Worm (Caenorhabditis elegans): ENCODE data around the gene zyg-12.
"Not testable (repeated sequence)": the region's sequence is repeated elsewhere in the genome, so short reads cannot be mapped to it uniquely, and the experiment has no call there.

zyg-12 gene

DNA sequence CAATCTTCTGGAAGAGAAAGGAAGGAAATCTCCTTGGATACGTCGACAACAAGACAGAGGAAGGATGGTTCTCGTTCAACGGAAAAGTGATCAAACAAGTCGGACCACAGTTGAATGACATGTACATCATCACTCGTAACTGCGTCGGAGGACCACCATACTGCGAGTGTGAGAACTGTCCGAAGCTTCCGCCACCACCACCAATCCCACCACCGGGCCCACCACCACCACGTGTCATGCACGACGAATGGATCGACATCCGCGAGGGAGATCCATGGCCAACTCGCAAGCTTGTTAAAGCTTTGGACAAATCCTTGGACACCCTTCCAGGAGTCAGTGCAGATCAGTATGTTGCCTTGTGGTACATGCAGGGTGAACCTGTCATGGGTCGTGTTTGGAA lies 18.4 kb upstream of the zyg-12 start:
- no peak for TF ChIP-seq ceh-40 (GFP tag; IDR thresholded peaks at IDR 0.05)

DNA sequence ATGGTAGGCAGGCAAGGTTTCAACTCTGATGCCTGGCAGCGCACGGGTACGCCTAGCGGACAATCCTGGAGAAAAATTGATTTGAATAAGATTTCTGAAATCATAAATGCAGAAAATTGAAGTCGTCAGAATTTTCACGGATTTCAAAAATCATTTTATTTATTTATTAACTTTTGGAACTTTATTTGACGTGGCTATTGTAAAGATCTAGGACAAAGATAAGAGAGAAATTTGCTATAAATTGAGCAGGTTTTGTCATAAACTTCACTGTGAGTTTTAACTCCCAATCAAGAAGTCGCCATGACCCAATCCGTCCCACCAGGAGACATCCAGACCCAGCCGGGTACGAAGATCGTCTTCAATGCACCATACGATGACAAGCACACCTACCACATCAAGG lies 17.0 kb upstream of the zyg-12 start, which contains the start of gene msp-152:
TSS of gene msp-152 (plus strand) at position 301 of the 400 bp plus-strand sequence.
- TF ChIP-seq somi-1 (GFP tag; optimal IDR thresholded peaks at IDR 0.05); athp-1 (tag; optimal IDR thresholded peaks at IDR 0.05); F55B11.4 (tag; optimal IDR thresholded peaks at IDR 0.05; ENCODE audit: borderline replicate concordance, insufficient read depth): not testable (repeated sequence)

DNA sequence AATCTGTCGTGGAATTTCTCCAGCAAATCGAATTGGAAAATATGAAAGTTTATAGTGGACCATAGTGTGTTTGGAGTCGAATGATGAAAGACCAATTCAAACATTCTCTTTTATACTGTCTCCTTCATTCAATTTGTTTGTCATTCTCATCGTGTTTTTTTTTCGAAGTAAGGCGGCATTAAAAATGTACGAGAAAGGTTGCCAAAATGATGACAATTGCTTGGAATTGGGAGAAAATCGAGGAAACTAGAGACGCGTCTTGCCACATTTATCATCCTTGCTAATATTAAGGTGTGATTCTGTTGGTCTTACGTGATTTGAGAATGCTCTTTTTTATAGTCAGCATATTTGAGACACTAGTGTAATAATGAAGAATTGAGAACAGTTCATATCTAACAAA lies 14.7 kb upstream of the zyg-12 start, which contains the start of gene gst-30:
TSS of gene gst-30 (minus strand) at position 101 of the 400 bp plus-strand sequence.
- TF ChIP-seq nhr-179 (tag; optimal IDR thresholded peaks at IDR 0.05), result no peak

DNA sequence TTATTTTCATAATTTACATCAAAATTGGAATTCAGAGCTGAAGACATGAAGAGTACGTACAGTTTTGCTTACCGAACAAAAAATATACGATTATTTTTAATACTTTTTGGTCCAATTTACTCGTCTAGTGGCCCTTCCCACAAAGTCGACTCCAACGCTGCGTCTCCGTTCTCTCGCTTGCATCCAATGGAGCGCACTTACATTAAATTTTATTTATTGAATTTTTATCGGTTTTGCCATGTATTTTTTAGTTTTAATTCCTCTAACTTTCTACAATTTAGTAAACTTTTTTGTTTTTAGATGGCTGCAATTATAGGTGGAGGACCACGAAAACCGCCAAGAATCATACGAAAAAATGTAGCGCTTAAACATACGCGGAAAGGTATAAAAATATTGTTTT lies 14.2 kb upstream of the zyg-12 start, which contains the start of gene ZK546.5:
TSS of gene ZK546.5 (plus strand) at position 301 of the 400 bp plus-strand sequence.
- TF ChIP-seq mcd-1 (GFP tag; IDR thresholded peaks at IDR 0.05), result 0 out of 2 replicates have a peak, but pooled peaks have one; percentile 18
- no peak for TF ChIP-seq bed-2 (GFP tag; IDR thresholded peaks at IDR 0.05)

DNA sequence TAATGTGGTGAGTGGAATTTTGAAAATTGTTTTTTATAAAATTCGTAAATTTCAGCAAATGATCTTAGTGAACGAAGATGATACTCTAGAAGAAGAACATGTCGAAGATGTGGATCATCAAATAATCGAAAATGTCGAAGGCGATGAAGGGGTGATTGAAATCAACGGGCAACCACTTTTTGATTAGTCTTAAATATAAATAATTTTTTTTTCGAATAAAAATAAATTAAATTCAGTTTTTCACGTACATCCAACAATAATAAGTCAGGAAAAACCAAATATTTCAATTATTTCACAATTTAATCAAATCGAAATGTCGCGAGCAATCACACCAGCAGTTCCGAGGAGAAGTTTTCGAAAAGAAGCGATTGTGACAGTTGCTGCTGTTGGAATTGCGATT lies 12.0 kb upstream of the zyg-12 start, which contains the start of gene ZK546.4:
TSS of gene ZK546.4 (plus strand) at position 301 of the 400 bp plus-strand sequence.
- TF ChIP-seq lin-40 (tag; optimal IDR thresholded peaks at IDR 0.05), result no peak
- no peak for TF ChIP-seq cebp-1 (GFP tag; IDR thresholded peaks at IDR 0.05)
- no peak for TF ChIP-seq cebp-1 (tag; optimal IDR thresholded peaks at IDR 0.05)
- TF ChIP-seq hlh-26 (GFP tag; conservative IDR thresholded peaks at IDR 0.05), result no peak
- TF ChIP-seq mxl-1 (tag; optimal IDR thresholded peaks at IDR 0.05), result no peak
- TF ChIP-seq T26A5.8 (tag; optimal IDR thresholded peaks at IDR 0.05), result no peak
- TF ChIP-seq B0261.1 (tag; optimal IDR thresholded peaks at IDR 0.05), result no peak
- TF ChIP-seq ekl-4 (GFP tag; IDR thresholded peaks at IDR 0.05), result no peak
- no peak for TF ChIP-seq let-607 (tag; optimal IDR thresholded peaks at IDR 0.05)
- no peak for TF ChIP-seq cebp-2 (GFP tag; IDR thresholded peaks at IDR 0.05)
- TF ChIP-seq let-526 (GFP tag; IDR thresholded peaks at IDR 0.05), result no peak
- no peak for TF ChIP-seq akir-1 (GFP tag; optimal IDR thresholded peaks at IDR 0.05)
- TF ChIP-seq somi-1 (GFP tag; optimal IDR thresholded peaks at IDR 0.05), result no peak
- TF ChIP-seq F57C9.4 (tag; optimal IDR thresholded peaks at IDR 0.05), result no peak
- TF ChIP-seq nhr-179 (tag; optimal IDR thresholded peaks at IDR 0.05), result no peak

DNA sequence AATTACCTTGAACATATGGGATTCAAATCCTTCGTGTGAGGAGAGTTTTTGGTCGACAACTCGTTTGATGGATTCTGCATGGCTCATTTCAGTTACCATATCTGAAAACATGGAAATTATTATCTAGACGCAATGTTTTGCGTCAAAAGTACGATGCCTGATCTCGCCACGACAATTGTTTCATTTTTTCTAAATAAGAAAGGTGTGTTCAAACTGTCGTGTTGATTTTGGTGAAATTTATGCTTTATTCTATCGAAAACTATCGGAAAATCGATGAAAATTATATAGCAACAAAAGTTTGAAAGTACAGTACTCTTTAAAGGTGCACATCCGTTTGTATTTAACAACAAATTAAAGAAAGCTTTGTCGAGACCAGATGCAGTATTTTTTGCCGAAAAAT lies 8.7 kb upstream of the zyg-12 start, which contains the start of gene cblc-1:
TSS of gene cblc-1 (minus strand) at position 101 of the 400 bp plus-strand sequence.
- no peak for TF ChIP-seq attf-5 (GFP tag; optimal IDR thresholded peaks at IDR 0.05)
- TF ChIP-seq akir-1 (GFP tag; optimal IDR thresholded peaks at IDR 0.05), result no peak
- TF ChIP-seq egrh-3 (GFP tag; IDR thresholded peaks at IDR 0.05), result no peak
- no peak for TF ChIP-seq F22D6.2 (tag; optimal IDR thresholded peaks at IDR 0.05)
- no peak for TF ChIP-seq nfya-1 (tag; optimal IDR thresholded peaks at IDR 0.05; ENCODE audit: borderline replicate concordance, insufficient read depth)
- TF ChIP-seq F52B5.7 (tag; optimal IDR thresholded peaks at IDR 0.05), result no peak
- no peak for TF ChIP-seq pha-4 (tag; optimal IDR thresholded peaks at IDR 0.05)
- no peak for TF ChIP-seq F10E7.11 (tag; optimal IDR thresholded peaks at IDR 0.05)
- TF ChIP-seq ceh-91 (GFP tag; IDR thresholded peaks at IDR 0.05), result no peak
- TF ChIP-seq dox-1 (GFP tag; IDR thresholded peaks at IDR 0.05), result no peak
- no peak for TF ChIP-seq B0336.3 (GFP tag; IDR thresholded peaks at IDR 0.05)
- no peak for TF ChIP-seq ztf-26 (tag; optimal IDR thresholded peaks at IDR 0.05)
- no peak for TF ChIP-seq ceh-100 (GFP tag; IDR thresholded peaks at IDR 0.05)
- no peak for TF ChIP-seq lin-54 (GFP tag; optimal IDR thresholded peaks at IDR 0.05)
- no peak for TF ChIP-seq ztf-3 (GFP tag; optimal IDR thresholded peaks at IDR 0.05)
- no peak for TF ChIP-seq tbx-9 (tag; optimal IDR thresholded peaks at IDR 0.05; ENCODE audit: borderline replicate concordance)
- TF ChIP-seq mcd-1 (GFP tag; IDR thresholded peaks at IDR 0.05), result no peak
- TF ChIP-seq ets-4 (GFP tag; optimal IDR thresholded peaks at IDR 0.05), result no peak
- no peak for TF ChIP-seq nhr-120 (GFP tag; IDR thresholded peaks at IDR 0.05)
- no peak for TF ChIP-seq tbp1 (GFP tag; optimal IDR thresholded peaks at IDR 0.05)
